Worm (Caenorhabditis elegans) whole organism, L2 larva: Measurements from ENCODE around the gene Y67A10A.2.

ENCODE experiments used
- ama-1 ChIP-seq: fragments of 150-350 bp; optimal IDR thresholded peaks from 2 replicates; lab custom pipeline; 2018; ENCODE audit warnings: inconsistent platforms
- lin-13 ChIP-seq: fragments of 150-350 bp; optimal IDR thresholded peaks from 2 replicates; lab custom pipeline; 2014; ENCODE audit warnings: missing biosample characterization, missing genetic modification reagents, missing genetic modification characterization
- nhr-21 ChIP-seq: fragments of 150-350 bp; optimal IDR thresholded peaks from 2 replicates; lab custom pipeline; 2014; ENCODE audit warnings: missing biosample characterization, missing genetic modification characterization
- nhr-25 ChIP-seq: fragments of 150-350 bp; sonication (generic microtip); optimal IDR thresholded peaks from 3 replicates; lab custom pipeline; 2014; ENCODE audit warnings: missing biosample characterization, missing genetic modification characterization
- skn-1 ChIP-seq: sonication (generic microtip); optimal IDR thresholded peaks from 2 replicates; lab custom pipeline; 2017; ENCODE audit warnings: missing biosample characterization, missing genetic modification characterization
- snpc-4 ChIP-seq: fragments of 150-350 bp; optimal IDR thresholded peaks from 2 replicates; lab custom pipeline; 2014; ENCODE audit warnings: missing biosample characterization, missing genetic modification characterization

ce11 chrIV:14361189-14361588, 23.3 kb downstream of the Y67A10A.2 start, which contains the start of gene ssu-2:
- TF ChIP-seq nhr-25 (tag; lab: Kevin White, UChicago), result no peak
- no peak for TF ChIP-seq ama-1
- no peak for TF ChIP-seq lin-13 (GFP tag; lab: Kevin White, UChicago)
- TF ChIP-seq nhr-21 (tag; lab: Kevin White, UChicago), result no peak
- TF ChIP-seq skn-1 (tag; lab: Kevin White, UChicago), result no peak
- TF ChIP-seq snpc-4 (tag; lab: Kevin White, UChicago), result no peak
